Fruit fly (Drosophila melanogaster): Measurements from ENCODE around the gene CG11694.

CG11694 gene

dm6 chr3R:8308515-8308959 is 3.4 kb downstream of the CG11694 start, which contains the start of gene tex (continued):
- no peak for TF ChIP-seq ttk (GFP tag; IDR thresholded peaks at IDR 0.05)
- TF ChIP-seq Poxn (GFP tag; IDR thresholded peaks at IDR 0.05): no peak
- TF ChIP-seq nom (GFP tag; optimal IDR thresholded peaks at IDR 0.05): no peak
- TF ChIP-seq tll (GFP tag; optimal IDR thresholded peaks at IDR 0.05): peak in 1 of 2 experiments; percentile 16
- TF ChIP-seq Doc3 (GFP tag; IDR thresholded peaks at IDR 0.05; ENCODE audit: partially characterized antibody): no peak
- TF ChIP-seq eyg (GFP tag; optimal IDR thresholded peaks at IDR 0.05): no peak
- TF ChIP-seq BtbVII (GFP tag; optimal IDR thresholded peaks at IDR 0.05): no peak
- no peak for TF ChIP-seq mirr (GFP tag; optimal IDR thresholded peaks at IDR 0.05)
- TF ChIP-seq CG11247 (GFP tag; IDR thresholded peaks at IDR 0.05): no peak
- TF ChIP-seq fd102C (GFP tag; optimal IDR thresholded peaks at IDR 0.05): peak; percentile 1
- no peak for TF ChIP-seq CG18011 (GFP tag; optimal IDR thresholded peaks at IDR 0.05)
- peak; percentile 53 for TF ChIP-seq onecut (GFP tag; IDR thresholded peaks at IDR 0.05)
- TF ChIP-seq abd-A (tag; optimal IDR thresholded peaks at IDR 0.05): no peak
- TF ChIP-seq mam (GFP tag; optimal IDR thresholded peaks at IDR 0.05): no peak
- TF ChIP-seq CG14441 (GFP tag; IDR thresholded peaks at IDR 0.05): no peak
- TF ChIP-seq Fer2 (tag; optimal IDR thresholded peaks at IDR 0.05): no peak
- peak; percentile 44 for TF ChIP-seq CHES-1-like (GFP tag; optimal IDR thresholded peaks at IDR 0.05)
- TF ChIP-seq odd (GFP tag; optimal IDR thresholded peaks at IDR 0.05): no peak
- no peak for TF ChIP-seq fru (optimal IDR thresholded peaks at IDR 0.05)
- TF ChIP-seq tup (GFP tag; optimal IDR thresholded peaks at IDR 0.05): no peak
- TF ChIP-seq CoRest (tag; optimal IDR thresholded peaks at IDR 0.05): peak; percentile 7
- peak; percentile 74 for TF ChIP-seq CG9797 (GFP tag; optimal IDR thresholded peaks at IDR 0.05)
- peak; percentile 28; the same call in 1 of the 2 replicates for TF ChIP-seq hbn (GFP tag; IDR thresholded peaks at IDR 0.05; ENCODE audit: partially characterized antibody)
- no peak for TF ChIP-seq CG18619 (GFP tag; optimal IDR thresholded peaks at IDR 0.05)
- TF ChIP-seq chn (GFP tag; optimal IDR thresholded peaks at IDR 0.05): no peak
- no peak for TF ChIP-seq Nf-YC (tag; optimal IDR thresholded peaks at IDR 0.05)
- no peak for TF ChIP-seq Dad (GFP tag; optimal IDR thresholded peaks at IDR 0.05)
- TF ChIP-seq pho (GFP tag; optimal IDR thresholded peaks at IDR 0.05): no peak
- no peak for TF ChIP-seq cad (GFP tag; optimal IDR thresholded peaks at IDR 0.05)
- TF ChIP-seq CG8359 (GFP tag; optimal IDR thresholded peaks at IDR 0.05; ENCODE audit: borderline replicate concordance): peak; percentile 46
- TF ChIP-seq sisA (GFP tag; IDR thresholded peaks at IDR 0.05): no peak
- no peak for TF ChIP-seq CrebB (tag; optimal IDR thresholded peaks at IDR 0.05)
- TF ChIP-seq CG9817 (tag; optimal IDR thresholded peaks at IDR 0.05): no peak
- no peak for TF ChIP-seq vnd (GFP tag; IDR thresholded peaks at IDR 0.05; ENCODE audit: partially characterized antibody)
- peak; percentile 67 for TF ChIP-seq Blimp-1 (GFP tag; optimal IDR thresholded peaks at IDR 0.05)
- peak; percentile 13 for TF ChIP-seq CG12299 (tag; optimal IDR thresholded peaks at IDR 0.05)
- peak; percentile 64 for TF ChIP-seq CG17186 (GFP tag; optimal IDR thresholded peaks at IDR 0.05)
- no peak for TF ChIP-seq CG8478 (optimal IDR thresholded peaks at IDR 0.05)
- TF ChIP-seq CG13296 (GFP tag; optimal IDR thresholded peaks at IDR 0.05): no peak
- TF ChIP-seq Hand (GFP tag; optimal IDR thresholded peaks at IDR 0.05): no peak
- peak; percentile 32 for TF ChIP-seq CG12071 (GFP tag; optimal IDR thresholded peaks at IDR 0.05)
- no peak for TF ChIP-seq Taf1 (GFP tag; IDR thresholded peaks at IDR 0.05)
- TF ChIP-seq pum (GFP tag; optimal IDR thresholded peaks at IDR 0.05): no peak
- no peak for TF ChIP-seq CG34376 (GFP tag; optimal IDR thresholded peaks at IDR 0.05)
- TF ChIP-seq bcd (GFP tag; optimal IDR thresholded peaks at IDR 0.05): peak; percentile 17
- TF ChIP-seq CG12769 (tag; optimal IDR thresholded peaks at IDR 0.05): no peak
- peak; percentile 14 for TF ChIP-seq CG17912 (GFP tag; optimal IDR thresholded peaks at IDR 0.05)
- peak; percentile 25 for TF ChIP-seq CG8089 (GFP tag; optimal IDR thresholded peaks at IDR 0.05)
- TF ChIP-seq CG9215 (GFP tag; IDR thresholded peaks at IDR 0.05): no peak
- TF ChIP-seq lola (GFP tag; optimal IDR thresholded peaks at IDR 0.05): peak in 1 of 3 experiments; percentile 49

Data from whole organism, embryonic.